Worm (Caenorhabditis elegans): ENCODE results near the gene samp-1.

Gene samp-1

ce11 chrII:11293433-11293832 lies 9.3 kb upstream of the samp-1 start, which contains the start of gene C47G2.4 (continued):
- TF ChIP-seq ztf-28 (GFP tag; IDR thresholded peaks at IDR 0.05) (0 out of 2 replicates have a peak, but pooled peaks have one; percentile 11), ets-4 (GFP tag; optimal IDR thresholded peaks at IDR 0.05) (no peak), F55B11.4 (tag; optimal IDR thresholded peaks at IDR 0.05; ENCODE audit: borderline replicate concordance, insufficient read depth) (no peak), F22D6.2 (tag; optimal IDR thresholded peaks at IDR 0.05) (no peak), B0261.1 (tag; optimal IDR thresholded peaks at IDR 0.05) (no peak), tbp1 (GFP tag; optimal IDR thresholded peaks at IDR 0.05) (peak; percentile 16), lin-26 (GFP tag; IDR thresholded peaks at IDR 0.05) (no peak), ceh-40 (GFP tag; IDR thresholded peaks at IDR 0.05) (no peak)

ce11 chrII:11297217-11297738 lies 5.4 kb upstream of the samp-1 start, which contains the start of gene saps-1:
Gene saps-1 (plus strand): TSS chrII:11297688.
- no peak for TF ChIP-seq ccch-3 (GFP tag; optimal IDR thresholded peaks at IDR 0.05)
- TF ChIP-seq repo-1 (tag; optimal IDR thresholded peaks at IDR 0.05), result no peak
- TF ChIP-seq lin-35 (GFP tag; optimal IDR thresholded peaks at IDR 0.05), result peak in 1 of 3 experiments; percentile 21
- TF ChIP-seq hrde-1 (tag; optimal IDR thresholded peaks at IDR 0.05; ENCODE audit: borderline replicate concordance), result peak; percentile 1
- TF ChIP-seq T07F8.4 (tag; optimal IDR thresholded peaks at IDR 0.05), result no peak
- TF ChIP-seq F10E7.11 (tag; optimal IDR thresholded peaks at IDR 0.05), result no peak
- TF ChIP-seq tlf-1 (GFP tag; optimal IDR thresholded peaks at IDR 0.05), result peak; percentile 22
- TF ChIP-seq Y56A3A.18 (GFP tag; IDR thresholded peaks at IDR 0.05), result no peak
- no peak for TF ChIP-seq egrh-3 (GFP tag; IDR thresholded peaks at IDR 0.05)
- TF ChIP-seq ceh-91 (GFP tag; IDR thresholded peaks at IDR 0.05), result peak; percentile 84
- no peak for TF ChIP-seq lin-40 (tag; optimal IDR thresholded peaks at IDR 0.05)
- TF ChIP-seq ceh-27 (GFP tag; optimal IDR thresholded peaks at IDR 0.05), result peak; percentile 8
- no peak for TF ChIP-seq nhr-80 (tag; optimal IDR thresholded peaks at IDR 0.05)
- no peak for TF ChIP-seq ceh-58 (GFP tag; IDR thresholded peaks at IDR 0.05)
- 0 out of 2 replicates have a peak, but pooled peaks have one; percentile 12 for TF ChIP-seq B0019.2 (GFP tag; conservative IDR thresholded peaks at IDR 0.05)
- peak; percentile 55; the same call in 1 of the 2 replicates for TF ChIP-seq cebp-1 (GFP tag; IDR thresholded peaks at IDR 0.05)
- peak; percentile 87 for TF ChIP-seq cebp-1 (tag; optimal IDR thresholded peaks at IDR 0.05)
- TF ChIP-seq sea-2 (GFP tag; IDR thresholded peaks at IDR 0.05), result no peak
- peak; percentile 60 for TF ChIP-seq attf-5 (GFP tag; optimal IDR thresholded peaks at IDR 0.05)
- no peak for TF ChIP-seq hlh-12 (tag; optimal IDR thresholded peaks at IDR 0.05)
- TF ChIP-seq fkh-3 (tag; optimal IDR thresholded peaks at IDR 0.05), result no peak
- no peak for TF ChIP-seq nfya-1 (tag; optimal IDR thresholded peaks at IDR 0.05; ENCODE audit: borderline replicate concordance, insufficient read depth)
- TF ChIP-seq ceh-40 (GFP tag; IDR thresholded peaks at IDR 0.05), result no peak
- no peak for TF ChIP-seq Y53F4B.3 (GFP tag; IDR thresholded peaks at IDR 0.05)
- no peak for TF ChIP-seq rec-8 (tag; optimal IDR thresholded peaks at IDR 0.05)
- TF ChIP-seq tbx-9 (tag; optimal IDR thresholded peaks at IDR 0.05; ENCODE audit: borderline replicate concordance), result no peak
- TF ChIP-seq dox-1 (GFP tag; IDR thresholded peaks at IDR 0.05), result peak; percentile 77
- 0 out of 2 replicates have a peak, but pooled peaks have one; percentile 40 for TF ChIP-seq B0336.3 (GFP tag; IDR thresholded peaks at IDR 0.05)
- TF ChIP-seq let-607 (tag; optimal IDR thresholded peaks at IDR 0.05), result no peak
- peak; percentile 58; the same call in 1 of the 2 replicates for TF ChIP-seq pbrm-1 (GFP tag; IDR thresholded peaks at IDR 0.05)
- TF ChIP-seq rcor-1 (GFP tag; IDR thresholded peaks at IDR 0.05), result peak; percentile 53; the same call in 1 of the 2 replicates
- TF ChIP-seq nhr-90 (tag; optimal IDR thresholded peaks at IDR 0.05), result no peak
- TF ChIP-seq snpc-3.4 (tag; optimal IDR thresholded peaks at IDR 0.05), result peak; percentile 54
- TF ChIP-seq madf-3 (GFP tag; IDR thresholded peaks at IDR 0.05), result 0 out of 2 replicates have a peak, but pooled peaks have one; percentile 35
- no peak for TF ChIP-seq dpff-1 (tag; optimal IDR thresholded peaks at IDR 0.05)
- no peak for TF ChIP-seq ets-4 (GFP tag; optimal IDR thresholded peaks at IDR 0.05)
- no peak for TF ChIP-seq die-1 (tag; optimal IDR thresholded peaks at IDR 0.05)
- no peak for TF ChIP-seq snpc-4 (GFP tag; optimal IDR thresholded peaks at IDR 0.05)
- TF ChIP-seq snpc-4 (tag; optimal IDR thresholded peaks at IDR 0.05), result peak in 2 of 4 experiments; percentile 12 to 44
- no peak for TF ChIP-seq somi-1 (GFP tag; optimal IDR thresholded peaks at IDR 0.05)

All from whole organism, young adult.